Worm (Caenorhabditis elegans) whole organism, early embryonic: ENCODE results near the gene ZK863.1.

Experiments used
- ama-1 ChIP-seq: fragments of 150-350 bp; optimal IDR thresholded peaks from 2 replicates; lab custom pipeline; 2014
- ceh-13 ChIP-seq: fragments of 200-800 bp; sonication (Bioruptor generic); optimal IDR thresholded peaks from 2 replicates; lab custom pipeline; 2018; ENCODE audit warnings: mild to moderate bottlenecking, missing genetic modification characterization, missing compliant biosample characterization
- ets-7 ChIP-seq: sonication (generic microtip); optimal IDR thresholded peaks from 2 replicates; lab custom pipeline; 2016; ENCODE audit warnings: missing genotype, missing genetic modification characterization, missing compliant biosample characterization

- TF ChIP-seq ama-1 (lab: Kevin White, UChicago): no peak
- no peak for TF ChIP-seq ceh-13 (GFP tag; lab: Kevin White, UChicago)
- TF ChIP-seq ets-7: no peak
These were observed 18.8 kb upstream of the ZK863.1 start for ce11 chrV:12188830-12189229.
